Worm (Caenorhabditis elegans) whole organism, L1 larva: ENCODE results near the gene unc-130.

Source experiments
- blmp-1 ChIP-seq: fragments of 150-350 bp; optimal IDR thresholded peaks from 2 replicates; lab custom pipeline; 2014; ENCODE audit warnings: missing biosample characterization, missing genetic modification characterization
- dpl-1 ChIP-seq, 3 experiments: fragments of 150-350 bp in 2 of 3; sonication (generic microtip) in 1 of 3; optimal IDR thresholded peaks; 2 replicates each; lab custom pipeline; 2014 to 2017; ENCODE audit warnings: missing biosample characterization in 3 of 3, missing genetic modification characterization in 3 of 3, missing genetic modification reagents in 3 of 3
- elt-2 ChIP-seq: sonication (generic microtip); optimal IDR thresholded peaks from 2 replicates; lab custom pipeline; 2016; ENCODE audit warnings: missing genetic modification characterization, mild to moderate bottlenecking, inconsistent platforms, missing compliant biosample characterization, missing genetic modification reagents
- fkh-10 ChIP-seq: sonication (generic microtip); optimal IDR thresholded peaks from 2 replicates; lab custom pipeline; 2017; ENCODE audit warnings: missing biosample characterization, missing genetic modification reagents, missing genetic modification characterization
- lin-13 ChIP-seq: fragments of 150-350 bp; optimal IDR thresholded peaks from 2 replicates; lab custom pipeline; 2014; ENCODE audit warnings: missing biosample characterization, missing genetic modification reagents, missing genetic modification characterization
- lin-14 ChIP-seq: fragments of 200-800 bp; sonication (Bioruptor generic); optimal IDR thresholded peaks from 2 replicates; lab custom pipeline; 2018; ENCODE audit warnings: mild to moderate bottlenecking, missing genetic modification characterization, moderate library complexity, missing compliant biosample characterization
- nhr-76 ChIP-seq: sonication (generic microtip); optimal IDR thresholded peaks from 2 replicates; lab custom pipeline; 2017; ENCODE audit warnings: missing biosample characterization, missing genetic modification characterization
- pqm-1 ChIP-seq: sonication (generic microtip); optimal IDR thresholded peaks from 3 replicates; lab custom pipeline; 2017; ENCODE audit warnings: missing biosample characterization, missing genetic modification characterization
- rnt-1 ChIP-seq: sonication (generic microtip); optimal IDR thresholded peaks from 2 replicates; lab custom pipeline; 2016; ENCODE audit warnings: mild to moderate bottlenecking, missing genetic modification characterization, moderate library complexity, missing compliant biosample characterization
- skn-1 ChIP-seq: fragments of 150-350 bp; optimal IDR thresholded peaks from 2 replicates; lab custom pipeline; 2014; ENCODE audit warnings: missing biosample characterization, missing genetic modification characterization
- snpc-4 ChIP-seq: fragments of 150-350 bp; optimal IDR thresholded peaks from 2 replicates; lab custom pipeline; 2014; ENCODE audit warnings: missing biosample characterization, missing genetic modification characterization
- tbx-2 ChIP-seq: sonication (generic microtip); optimal IDR thresholded peaks from 2 replicates; lab custom pipeline; 2016; ENCODE audit warnings: missing genetic modification characterization, missing compliant biosample characterization

- TF ChIP-seq rnt-1 (peak; percentile 14), lin-13 (no peak), lin-14 (GFP tag; lab: Kevin White, UChicago) (no peak), fkh-10 (GFP tag; lab: Kevin White, UChicago) (no peak), snpc-4 (no peak), skn-1 (no peak), dpl-1 (GFP tag; optimal IDR thresholded peaks at IDR 0.05; lab: Kevin White, UChicago) (no peak), pqm-1 (tag; lab: Kevin White, UChicago) (no peak), blmp-1 (tag; lab: Kevin White, UChicago) (peak; percentile 32), nhr-76 (tag; lab: Kevin White, UChicago) (no peak), elt-2 (tag; lab: Kevin White, UChicago) (no peak), tbx-2 (tag; lab: Kevin White, UChicago) (peak; percentile 6)
These were observed 1.8 kb upstream of the unc-130 start for ce11 chrII:11279971-11280370.
